Worm (Caenorhabditis elegans) whole organism, dauer: ENCODE data around the gene M195.2.

Experiments used
- unc-62 ChIP-seq: sonication (generic microtip); optimal IDR thresholded peaks from 2 replicates; lab custom pipeline; 2017; ENCODE audit warnings: missing biosample characterization, missing genetic modification reagents, missing genetic modification characterization

M195.2 gene

ce11 chrII:8360453-8360852 lies at the start of gene M195.2:
Gene M195.2 (plus strand): TSS chrII:8360753.
- TF ChIP-seq unc-62 (GFP tag; lab: Kevin White, UChicago) = no peak

ce11 chrII:8311484-8311883 lies 49.1 kb upstream of the M195.2 start:
- TF ChIP-seq unc-62 (GFP tag; lab: Kevin White, UChicago) = no peak

- TF ChIP-seq unc-62 (GFP tag; lab: Kevin White, UChicago) = no peak
These were observed 48.5 kb upstream of the M195.2 start for ce11 chrII:8312012-8312411.

DNA sequence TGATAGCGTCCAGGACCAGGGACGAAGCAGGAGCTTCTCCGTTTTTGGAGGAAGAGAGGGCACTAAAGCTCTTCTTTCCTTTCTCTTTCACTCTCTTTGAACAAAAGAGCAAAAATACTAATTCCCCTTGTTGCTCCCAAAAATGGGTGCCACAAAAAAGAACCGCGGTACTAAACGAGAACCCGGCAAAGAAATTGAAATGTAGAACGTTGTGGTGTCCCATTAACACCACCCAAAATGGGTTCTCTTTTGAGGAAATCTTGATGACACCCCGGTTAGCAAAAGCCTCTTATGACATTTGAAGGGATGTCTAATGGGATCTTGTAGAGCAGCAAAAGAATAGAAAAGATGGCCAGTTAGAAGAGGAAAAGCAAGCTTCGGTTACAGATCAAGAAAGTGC lies 45.8 kb upstream of the M195.2 start:
- TF ChIP-seq unc-62 (GFP tag; lab: Kevin White, UChicago) = no peak

- TF ChIP-seq unc-62 (GFP tag; lab: Kevin White, UChicago) = no peak
These were observed 43.9 kb upstream of the M195.2 start for ce11 chrII:8316701-8317100.

- TF ChIP-seq unc-62 (GFP tag; lab: Kevin White, UChicago) = no peak
These were observed 39.3 kb upstream of the M195.2 start, which contains the start of gene shw-1 for ce11 chrII:8321244-8321643. Gene shw-1 (minus strand): TSS chrII:8321471.

- no peak for TF ChIP-seq unc-62 (GFP tag; lab: Kevin White, UChicago)
These were observed 35.5 kb upstream of the M195.2 start, which contains the start of the genes ran-3 and C26D10.3 for ce11 chrII:8325002-8325539. Gene ran-3 (minus strand): TSS chrII:8325052. Gene C26D10.3 (plus strand): TSS chrII:8325386.

- TF ChIP-seq unc-62 (GFP tag; lab: Kevin White, UChicago) = no peak
These were observed 34.2 kb upstream of the M195.2 start for ce11 chrII:8326228-8326960.

DNA sequence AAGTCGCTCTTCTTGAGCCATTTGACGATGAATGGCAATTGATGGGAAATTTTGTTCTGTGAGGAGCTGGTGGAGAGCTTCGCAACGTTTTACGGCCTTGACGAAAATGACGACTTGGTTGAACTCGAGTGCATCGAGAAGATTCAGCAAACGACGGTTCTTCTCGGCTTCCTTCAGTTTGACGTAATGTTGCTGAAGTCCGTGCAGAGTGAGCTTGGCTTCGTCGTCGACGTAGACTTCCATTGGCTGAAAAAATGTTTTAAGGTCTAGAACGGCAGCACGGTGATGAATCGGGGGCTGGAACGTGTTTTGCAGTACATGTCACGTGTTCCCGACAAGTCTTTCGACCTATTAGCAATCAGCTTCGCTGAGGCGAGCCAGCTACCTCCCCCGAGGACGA lies 33.1 kb upstream of the M195.2 start:
- TF ChIP-seq unc-62 (GFP tag; lab: Kevin White, UChicago) = no peak

ce11 chrII:8328820-8329339 lies 31.7 kb upstream of the M195.2 start, which contains the start of gene hel-1:
Gene hel-1 (minus strand): TSS chrII:8328870.
- TF ChIP-seq unc-62 (GFP tag; lab: Kevin White, UChicago) = no peak

ce11 chrII:8329462-8329861 lies 31.1 kb upstream of the M195.2 start, which contains the start of gene C26D10.4:
Gene C26D10.4 (plus strand): TSS chrII:8329762.
- TF ChIP-seq unc-62 (GFP tag; lab: Kevin White, UChicago) = no peak

DNA sequence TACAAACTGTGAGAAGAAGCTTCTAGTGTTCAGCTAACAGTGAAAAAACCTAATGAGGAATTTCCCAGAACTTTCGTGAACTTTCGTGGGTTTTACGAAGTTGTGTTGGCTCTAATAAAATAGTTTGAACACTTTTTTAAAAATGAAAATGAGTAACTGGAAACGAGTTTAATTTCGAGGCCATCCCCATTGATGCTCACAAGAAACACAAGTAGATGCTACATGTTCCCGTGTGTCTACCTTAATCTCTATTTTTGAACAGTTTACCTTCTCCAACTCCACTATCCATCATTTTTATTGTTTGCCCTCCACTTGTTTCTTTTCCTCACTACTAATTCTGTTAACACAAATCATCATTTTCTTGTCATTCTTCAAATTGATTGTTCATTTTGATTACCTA lies 26.9 kb upstream of the M195.2 start, which contains the start of gene C26D10.7:
Gene C26D10.7 (plus strand): TSS at position 301 of the 400 bp plus-strand sequence.
- TF ChIP-seq unc-62 (GFP tag; lab: Kevin White, UChicago) = no peak

ce11 chrII:8339108-8339507 lies 21.4 kb upstream of the M195.2 start:
- no peak for TF ChIP-seq unc-62 (GFP tag; lab: Kevin White, UChicago)

- TF ChIP-seq unc-62 (GFP tag; lab: Kevin White, UChicago) = no peak
These were observed 15.8 kb upstream of the M195.2 start for ce11 chrII:8344803-8345202.

DNA sequence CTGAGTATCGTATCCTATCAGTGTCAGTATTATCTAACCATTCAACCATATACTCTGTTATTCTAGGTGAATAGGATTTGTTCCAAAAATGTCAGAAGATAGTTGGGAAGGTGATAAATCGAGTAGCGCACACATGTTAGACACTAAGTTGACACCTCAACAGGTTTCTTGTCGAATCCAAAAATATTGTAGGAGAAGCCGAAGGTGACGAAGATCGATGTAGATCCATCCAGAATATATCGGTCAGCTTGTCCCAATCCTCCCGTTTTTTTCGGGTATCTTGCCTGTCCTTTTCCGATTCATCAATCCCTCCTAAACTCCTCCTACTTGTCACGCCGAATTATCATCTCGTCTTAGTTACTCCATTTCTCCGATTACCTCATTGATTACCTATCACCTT lies 14.9 kb upstream of the M195.2 start:
- TF ChIP-seq unc-62 (GFP tag; lab: Kevin White, UChicago) = no peak

ce11 chrII:8346384-8346783 lies 14.2 kb upstream of the M195.2 start, which contains the start of gene eff-1:
Gene eff-1 (plus strand): TSS chrII:8346684.
- TF ChIP-seq unc-62 (GFP tag; lab: Kevin White, UChicago) = no peak
